Fruit fly (Drosophila melanogaster) Kc167 (cell line): ENCODE results near the gene CG4991.

Experiments used
- Myc ChIP-seq: fragments of >200 bp; optimal IDR thresholded peaks from 2 replicates; lab custom pipeline; 2017; ENCODE audit warnings: missing external identifiers
- Sin3A ChIP-seq: fragments of >200 bp; optimal IDR thresholded peaks from 2 replicates; lab custom pipeline; 2018; ENCODE audit warnings: missing external identifiers
- h ChIP-seq: fragments of >200 bp; optimal IDR thresholded peaks from 3 replicates; lab custom pipeline; 2018; ENCODE audit warnings: missing external identifiers
- insv ChIP-seq: fragments of >200 bp; optimal IDR thresholded peaks from 3 replicates; lab custom pipeline; 2018; ENCODE audit warnings: missing external identifiers
- psq ChIP-seq: fragments of >200 bp; optimal IDR thresholded peaks from 2 replicates; lab custom pipeline; 2017; ENCODE audit warnings: missing external identifiers
- ttk ChIP-seq: sonication (Bioruptor generic); optimal IDR thresholded peaks from 2 replicates; lab custom pipeline; 2017; ENCODE audit warnings: missing external identifiers

CG4991 gene

dm6 chrX:17147983-17148637, 56.5 kb downstream of the CG4991 start, which contains the start of gene RpS5a:
Gene RpS5a, minus strand, starts transcription at chrX:17148264.
- TF ChIP-seq ttk (lab: Kevin White, UChicago) (no peak), Sin3A (lab: Kevin White, UChicago) (peak; percentile 26), h (lab: Kevin White, UChicago) (no peak), insv (lab: Kevin White, UChicago) (no peak), Myc (lab: Kevin White, UChicago) (no peak)

dm6 chrX:17148951-17149449, 57.3 kb downstream of the CG4991 start, which contains the start of gene Chchd2:
Gene Chchd2, plus strand, starts transcription at chrX:17149001.
- TF ChIP-seq psq (lab: Kevin White, UChicago) (no peak), insv (lab: Kevin White, UChicago) (no peak), Sin3A (lab: Kevin White, UChicago) (no peak), h (lab: Kevin White, UChicago) (no peak), Myc (lab: Kevin White, UChicago) (no peak), ttk (lab: Kevin White, UChicago) (no peak)

dm6 chrX:17149652-17150266, 58.1 kb downstream of the CG4991 start:
- peak; percentile 3 for TF ChIP-seq ttk (lab: Kevin White, UChicago)
- TF ChIP-seq h (lab: Kevin White, UChicago), result no peak
- no peak for TF ChIP-seq insv (lab: Kevin White, UChicago)
- no peak for TF ChIP-seq Myc (lab: Kevin White, UChicago)

DNA sequence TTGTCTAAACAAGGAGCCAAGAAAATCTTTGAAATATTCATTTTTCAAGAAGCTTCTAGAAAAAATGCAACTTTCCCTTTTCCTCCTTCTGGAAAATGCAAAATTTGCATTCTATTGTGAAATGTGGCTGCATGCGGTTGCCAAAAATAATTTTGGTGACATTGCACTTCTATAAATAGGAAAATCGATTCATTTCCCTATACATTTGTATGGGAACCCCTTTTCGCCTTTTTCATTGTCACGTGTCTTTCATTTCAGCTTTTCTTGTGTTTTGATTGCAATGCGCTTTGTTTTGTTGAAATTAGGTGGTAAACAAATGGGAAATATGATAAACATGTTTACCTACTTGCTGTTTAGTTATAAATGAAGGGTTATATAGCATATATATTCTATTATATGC, 59.0 kb downstream of the CG4991 start:
- TF ChIP-seq ttk (lab: Kevin White, UChicago) (no peak), psq (lab: Kevin White, UChicago) (no peak), insv (lab: Kevin White, UChicago) (no peak), h (lab: Kevin White, UChicago) (no peak), Sin3A (lab: Kevin White, UChicago) (no peak), Myc (lab: Kevin White, UChicago) (no peak)
